Worm (Caenorhabditis elegans) whole organism, late embryonic: ENCODE data around the gene clec-145.

Experiments
- ama-1 ChIP-seq: fragments of 150-350 bp; optimal IDR thresholded peaks from 2 replicates; lab custom pipeline; 2014
- eyg-1 ChIP-seq: sonication (generic microtip); optimal IDR thresholded peaks from 2 replicates; lab custom pipeline; 2016; ENCODE audit warnings: missing genotype, missing genetic modification characterization, missing compliant biosample characterization
- fkh-10 ChIP-seq: fragments of 150-350 bp; optimal IDR thresholded peaks from 2 replicates; lab custom pipeline; 2014; ENCODE audit warnings: missing biosample characterization, missing genetic modification reagents, missing genetic modification characterization
- hlh-15 ChIP-seq: sonication (generic microtip); optimal IDR thresholded peaks from 2 replicates; lab custom pipeline; 2016; ENCODE audit warnings: missing genetic modification characterization, missing compliant biosample characterization
- sox-2 ChIP-seq: fragments of 200-800 bp; sonication (Bioruptor generic); IDR thresholded peaks from 2 replicates; pipeline ENCODE4 v1.3.6; 2022; ENCODE audit warnings: missing genetic modification reagents, missing genetic modification characterization, missing compliant biosample characterization

DNA sequence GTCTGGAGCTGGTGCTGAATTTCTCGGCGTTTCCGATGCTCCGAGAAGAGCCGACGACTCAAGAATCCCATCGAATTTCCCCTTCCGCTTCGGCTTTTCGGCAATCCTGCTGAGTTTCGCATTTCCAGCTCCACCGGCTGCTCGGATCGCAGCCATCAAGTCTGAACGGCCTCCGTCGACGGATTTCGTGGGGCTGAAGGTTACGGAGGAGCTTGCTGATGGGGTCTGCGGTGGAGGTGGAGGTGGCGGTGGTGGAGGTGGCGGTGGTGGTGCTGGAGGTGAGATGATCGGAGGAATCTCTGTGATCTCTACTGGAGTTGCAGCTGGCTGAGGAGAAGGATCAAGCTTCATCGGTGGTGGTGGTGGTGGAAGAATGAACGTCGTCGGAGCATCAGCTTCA is 47.4 kb downstream of the clec-145 start:
- TF ChIP-seq hlh-15 (tag; lab: Kevin White, UChicago), result no peak
- TF ChIP-seq sox-2 (GFP tag; lab: Robert Waterston, UW), result no peak
- TF ChIP-seq eyg-1 (tag; lab: Kevin White, UChicago), result no peak
- TF ChIP-seq fkh-10 (GFP tag; lab: Kevin White, UChicago), result no peak
- TF ChIP-seq ama-1 (lab: Kevin White, UChicago), result no peak
